Fruit fly (Drosophila melanogaster) whole organism, embryonic: ENCODE results near the gene Aef1.

Experiments used
- Adf1 ChIP-seq: fragments of 200-800 bp; sonication (Bioruptor generic); IDR thresholded peaks from 2 replicates; pipeline ENCODE4 v1.3.6; 2022; ENCODE audit warnings: missing biosample characterization, missing genetic modification characterization
- Bgb ChIP-seq: fragments of 200-800 bp; sonication (Bioruptor generic); IDR thresholded peaks from 2 replicates; pipeline ENCODE4 v1.3.6; 2022; ENCODE audit warnings: missing biosample characterization, missing genetic modification characterization; ENCODE audit not compliant: partially characterized antibody
- CG10147 ChIP-seq: fragments of 200-800 bp; sonication (Bioruptor generic); optimal IDR thresholded peaks from 2 replicates; lab custom pipeline; 2019; ENCODE audit warnings: missing biosample characterization, mild to moderate bottlenecking, missing genetic modification characterization, moderate library complexity
- CG11560 ChIP-seq: fragments of 200-800 bp; sonication (Bioruptor generic); IDR thresholded peaks from 3 replicates; pipeline ENCODE4 v1.3.6; 2022; ENCODE audit warnings: missing biosample characterization, missing genetic modification characterization
- CG12769 ChIP-seq: fragments of 200-800 bp; sonication (Bioruptor generic); optimal IDR thresholded peaks from 2 replicates; lab custom pipeline; 2019; ENCODE audit warnings: missing biosample characterization, mild to moderate bottlenecking, missing genetic modification characterization, moderate library complexity
- CG13775 ChIP-seq: fragments of 200-800 bp; sonication (Bioruptor generic); optimal IDR thresholded peaks from 3 replicates; lab custom pipeline; 2017; ENCODE audit warnings: missing biosample characterization, mild to moderate bottlenecking, missing genetic modification characterization
- CG14014 ChIP-seq: fragments of 200-800 bp; sonication (Bioruptor generic); IDR thresholded peaks from 2 replicates; pipeline ENCODE4 v1.3.6; 2022; ENCODE audit warnings: missing biosample characterization, missing genetic modification characterization
- CG1603 ChIP-seq: fragments of 200-800 bp; sonication (Bioruptor generic); optimal IDR thresholded peaks from 2 replicates; lab custom pipeline; 2019; ENCODE audit warnings: missing biosample characterization, mild to moderate bottlenecking, missing genetic modification characterization, moderate library complexity
- CG17328 ChIP-seq: fragments of 200-800 bp; sonication (Bioruptor generic); IDR thresholded peaks from 2 replicates; pipeline ENCODE4 v1.3.6; 2022; ENCODE audit warnings: missing biosample characterization, missing genetic modification characterization
- CG2199 ChIP-seq: fragments of 200-800 bp; sonication (Bioruptor generic); IDR thresholded peaks from 3 replicates; pipeline ENCODE4 v1.3.6; 2022; ENCODE audit warnings: missing biosample characterization, missing genetic modification characterization
- CG30403 ChIP-seq: fragments of 200-800 bp; sonication (Bioruptor generic); optimal IDR thresholded peaks from 3 replicates; lab custom pipeline; 2016; ENCODE audit warnings: missing biosample characterization, missing genetic modification characterization
- CG32772 ChIP-seq: fragments of 200-800 bp; sonication (Bioruptor generic); IDR thresholded peaks from 2 replicates; pipeline ENCODE4 v1.3.6; 2022; ENCODE audit warnings: missing biosample characterization, missing genetic modification characterization
- CG6791 ChIP-seq: fragments of 200-800 bp; sonication (Bioruptor generic); IDR thresholded peaks from 3 replicates; pipeline ENCODE4 v1.3.6; 2022; ENCODE audit warnings: missing biosample characterization, missing genetic modification characterization; ENCODE audit not compliant: partially characterized antibody
- D ChIP-seq, 2 experiments: fragments of 200-800 bp in 1 of 2; fragments of >200 bp in 1 of 2; sonication (Bioruptor generic) in 1 of 2; optimal IDR thresholded peaks; 2 replicates in 1 of 2; 3 replicates in 1 of 2; lab custom pipeline; 2017; ENCODE audit warnings: mild to moderate bottlenecking in 1 of 2, missing biosample characterization in 1 of 2, missing genetic modification characterization in 1 of 2, missing genetic modification reagents in 1 of 2
- Deaf1 ChIP-seq: fragments of 200-800 bp; optimal IDR thresholded peaks from 3 replicates; lab custom pipeline; 2019; ENCODE audit warnings: missing biosample characterization, mild to moderate bottlenecking, missing genetic modification characterization, moderate library complexity
- Dll ChIP-seq: fragments of 200-800 bp; sonication (Bioruptor generic); IDR thresholded peaks from 4 replicates; pipeline ENCODE4 v1.3.6; 2022; ENCODE audit warnings: missing biosample characterization, missing genetic modification characterization; ENCODE audit not compliant: partially characterized antibody
- Jarid2 ChIP-seq: fragments of 200-800 bp; sonication (Bioruptor generic); optimal IDR thresholded peaks from 3 replicates; lab custom pipeline; 2017; ENCODE audit warnings: mild to moderate bottlenecking, missing biosample characterization, missing genetic modification reagents, missing genetic modification characterization
- Lim3 ChIP-seq: fragments of 200-800 bp; sonication (Bioruptor generic); IDR thresholded peaks from 2 replicates; pipeline ENCODE4 v1.3.6; 2022; ENCODE audit warnings: missing biosample characterization, missing genetic modification characterization
- Med ChIP-seq: fragments of 200-800 bp; sonication (Bioruptor generic); peaks from one replicate; lab custom pipeline; 2016; ENCODE audit warnings: missing biosample characterization, missing genetic modification characterization, mild to moderate bottlenecking, inconsistent platforms, moderate library complexity
- Nf-YB ChIP-seq: fragments of 200-800 bp; sonication (Bioruptor generic); optimal IDR thresholded peaks from 3 replicates; lab custom pipeline; 2019; ENCODE audit warnings: missing biosample characterization, mild to moderate bottlenecking, missing genetic modification characterization, moderate library complexity
- Nf-YC ChIP-seq: fragments of 200-800 bp; optimal IDR thresholded peaks from 3 replicates; lab custom pipeline; 2019; ENCODE audit warnings: missing biosample characterization, mild to moderate bottlenecking, missing genetic modification characterization, moderate library complexity
- Six4 ChIP-seq: fragments of 200-800 bp; sonication (Bioruptor generic); optimal IDR thresholded peaks from 2 replicates; lab custom pipeline; 2016; ENCODE audit warnings: missing biosample characterization, missing genetic modification characterization
- Taf1 ChIP-seq: fragments of 200-800 bp; sonication (Bioruptor generic); IDR thresholded peaks from 2 replicates; pipeline ENCODE4 v1.3.6; 2022; ENCODE audit warnings: missing biosample characterization, missing genetic modification characterization
- Trl ChIP-seq, 3 experiments: fragments of >200 bp in 2 of 3; fragments of 200-800 bp in 1 of 3; sonication (Bioruptor generic) in 1 of 3; optimal IDR thresholded peaks; 2 replicates in 1 of 3; 3 replicates in 2 of 3; lab custom pipeline; 2016 to 2017; ENCODE audit warnings: missing biosample characterization in 1 of 3, missing genetic modification characterization in 1 of 3
- Usf ChIP-seq: fragments of 200-800 bp; sonication (Bioruptor generic); optimal IDR thresholded peaks from 2 replicates; lab custom pipeline; 2017; ENCODE audit warnings: missing genotype, missing biosample characterization, missing genetic modification characterization
- amos ChIP-seq: fragments of 200-800 bp; sonication (Bioruptor generic); IDR thresholded peaks from 2 replicates; pipeline ENCODE4 v1.3.6; 2022; ENCODE audit warnings: missing biosample characterization, missing genetic modification characterization; ENCODE audit not compliant: partially characterized antibody
- cas ChIP-seq: fragments of 200-800 bp; sonication (Bioruptor generic); IDR thresholded peaks from 2 replicates; pipeline ENCODE4 v1.3.6; 2022; ENCODE audit warnings: missing biosample characterization, missing genetic modification characterization
- cg ChIP-seq: fragments of 200-800 bp; sonication (Bioruptor generic); optimal IDR thresholded peaks from 3 replicates; lab custom pipeline; 2019; ENCODE audit warnings: missing biosample characterization, mild to moderate bottlenecking, missing genetic modification characterization, moderate library complexity
- chinmo ChIP-seq: fragments of 200-800 bp; sonication (Bioruptor generic); IDR thresholded peaks from 4 replicates; pipeline ENCODE4 v1.3.6; 2022; ENCODE audit warnings: missing biosample characterization, missing genetic modification characterization; ENCODE audit not compliant: partially characterized antibody
- crol ChIP-seq: fragments of 200-800 bp; sonication (Bioruptor generic); IDR thresholded peaks from 2 replicates; pipeline ENCODE4 v1.3.6; 2022; ENCODE audit warnings: missing biosample characterization, missing genetic modification characterization
- dan ChIP-seq: fragments of 200-800 bp; sonication (Bioruptor generic); IDR thresholded peaks from 2 replicates; pipeline ENCODE4 v1.3.6; 2022; ENCODE audit warnings: missing biosample characterization, missing genetic modification characterization
- esg ChIP-seq: fragments of 200-800 bp; sonication (Bioruptor generic); conservative IDR thresholded peaks from 2 replicates; pipeline ENCODE4 v1.3.6; 2022; ENCODE audit warnings: missing biosample characterization, missing genetic modification characterization
- ewg ChIP-seq: fragments of 200-800 bp; sonication (Bioruptor generic); optimal IDR thresholded peaks from 3 replicates; lab custom pipeline; 2017; ENCODE audit warnings: mild to moderate bottlenecking, missing biosample characterization, missing genetic modification reagents, missing genetic modification characterization
- ken ChIP-seq: fragments of 200-800 bp; sonication (Bioruptor generic); IDR thresholded peaks from 3 replicates; pipeline ENCODE4 v1.3.6; 2022; ENCODE audit warnings: missing biosample characterization, missing genetic modification characterization
- kni ChIP-seq: fragments of 200-800 bp; sonication (Bioruptor generic); optimal IDR thresholded peaks from 3 replicates; lab custom pipeline; 2017; ENCODE audit warnings: mild to moderate bottlenecking, missing biosample characterization, missing genetic modification reagents, missing genetic modification characterization
- odd ChIP-seq: fragments of 200-800 bp; sonication (Bioruptor generic); optimal IDR thresholded peaks from 2 replicates; lab custom pipeline; 2017; ENCODE audit warnings: missing biosample characterization, mild to moderate bottlenecking, missing genetic modification characterization
- scrt ChIP-seq: fragments of 200-800 bp; sonication (Bioruptor generic); optimal IDR thresholded peaks from 2 replicates; lab custom pipeline; 2018; ENCODE audit warnings: missing biosample characterization, mild to moderate bottlenecking, missing genetic modification characterization, moderate library complexity
- sens ChIP-seq: fragments of 200-800 bp; sonication (Bioruptor generic); peaks from one replicate; lab custom pipeline; 2016; ENCODE audit warnings: missing biosample characterization, missing genetic modification characterization
- sim ChIP-seq: fragments of 200-800 bp; sonication (Bioruptor generic); IDR thresholded peaks from 2 replicates; pipeline ENCODE4 v1.3.6; 2022; ENCODE audit warnings: missing biosample characterization, missing genetic modification characterization
- vvl ChIP-seq: fragments of 200-800 bp; sonication (Bioruptor generic); IDR thresholded peaks from 2 replicates; pipeline ENCODE4 v1.3.6; 2022; ENCODE audit warnings: missing biosample characterization, missing genetic modification characterization
- z ChIP-seq: fragments of 200-800 bp; sonication (Bioruptor generic); IDR thresholded peaks from 3 replicates; pipeline ENCODE4 v1.3.6; 2022; ENCODE audit warnings: missing biosample characterization, missing genetic modification characterization

Aef1 gene

DNA sequence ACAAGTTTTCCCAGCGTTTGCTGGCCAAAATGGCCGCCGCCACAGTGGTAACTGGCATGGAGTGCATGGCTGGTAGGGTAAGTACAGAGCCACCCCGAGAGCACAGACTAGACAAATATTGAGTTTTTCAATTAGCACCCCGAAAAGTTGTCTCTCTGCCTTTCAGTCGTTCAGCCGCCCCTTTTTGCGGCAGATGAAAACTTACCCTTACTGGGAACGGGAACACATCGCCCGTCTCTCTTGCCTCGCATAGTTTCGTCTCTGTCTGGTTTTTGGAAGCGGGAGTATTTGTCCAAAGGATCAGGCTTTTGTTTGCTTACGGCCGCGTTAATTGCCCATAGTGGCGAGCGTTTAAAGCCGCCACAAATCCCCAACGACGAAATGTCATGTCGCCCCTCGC, 25.5 kb downstream of the Aef1 start (continued):
- TF ChIP-seq CG13775 (GFP tag; lab: Kevin White, UChicago) (no peak), Med (GFP tag; lab: Kevin White, UChicago) (peak; percentile 19), z (GFP tag; lab: Robert Waterston, UW) (0 out of 3 replicates have a peak, but pooled peaks have one; percentile 15), cas (GFP tag; lab: Robert Waterston, UW) (no peak), Usf (GFP tag; lab: Kevin White, UChicago) (no peak)

DNA sequence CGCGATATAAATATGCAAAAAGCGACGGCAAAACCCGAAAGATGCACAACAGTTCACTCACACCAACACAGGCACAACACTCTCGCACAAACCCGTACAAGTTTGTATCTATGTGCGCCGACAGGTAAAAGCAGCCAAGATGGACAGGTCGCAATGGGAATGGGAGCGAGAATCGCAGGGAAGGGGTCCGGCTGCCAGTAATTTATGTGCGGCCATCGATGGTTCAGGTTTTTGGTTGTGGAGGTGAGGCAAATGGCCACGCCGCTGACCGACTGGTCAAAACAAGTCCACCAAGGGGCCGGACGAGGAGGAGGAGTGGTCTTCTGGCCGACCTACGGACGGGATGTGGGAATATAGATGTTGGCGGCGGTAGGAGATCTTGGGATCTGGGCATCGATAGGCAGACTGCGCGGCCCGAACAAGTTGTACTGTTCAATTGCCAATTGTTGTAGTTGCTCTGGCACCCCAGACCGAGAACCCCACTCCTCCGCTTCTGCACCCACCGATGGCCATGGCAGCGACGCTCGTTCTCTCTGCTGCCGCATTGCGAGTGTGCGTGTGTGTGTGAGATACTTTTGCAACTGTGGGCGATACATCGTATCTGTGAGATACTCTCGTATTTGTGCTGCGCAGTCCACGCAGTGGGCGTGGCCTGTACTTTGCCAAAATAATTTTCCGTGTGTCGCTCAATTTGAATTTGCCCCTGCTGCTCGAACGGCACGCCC, 27.1 kb downstream of the Aef1 start:
- TF ChIP-seq Nf-YB (GFP tag; lab: Kevin White, UChicago) (peak; percentile 93), CG6791 (GFP tag; lab: Robert Waterston, UW) (0 out of 3 replicates have a peak, but pooled peaks have one; percentile 5), Nf-YC (peak; percentile 93), CG2199 (GFP tag; lab: Robert Waterston, UW) (0 out of 3 replicates have a peak, but pooled peaks have one; percentile 7), esg (GFP tag; lab: Robert Waterston, UW) (no peak), CG12769 (tag; lab: Kevin White, UChicago) (peak; percentile 26), chinmo (GFP tag; lab: Robert Waterston, UW) (0 out of 4 replicates have a peak, but pooled peaks have one; percentile 27), CG14014 (no peak), Adf1 (GFP tag; lab: Robert Waterston, UW) (peak; percentile 89), CG11560 (0 out of 3 replicates have a peak, but pooled peaks have one; percentile 12), kni (GFP tag; lab: Kevin White, UChicago) (peak; percentile 23), Med (GFP tag; lab: Kevin White, UChicago) (peak; percentile 70), ken (GFP tag; lab: Robert Waterston, UW) (no peak), CG10147 (GFP tag; lab: Kevin White, UChicago) (no peak), Trl (optimal IDR thresholded peaks at IDR 0.05; lab: Kevin White, UChicago) (peak; percentile 19 to 23), Trl (GFP tag; optimal IDR thresholded peaks at IDR 0.05; lab: Kevin White, UChicago) (no peak), Deaf1 (peak; percentile 3), Jarid2 (GFP tag; lab: Kevin White, UChicago) (peak; percentile 39), scrt (GFP tag; lab: Kevin White, UChicago) (no peak), CG32772 (GFP tag; lab: Robert Waterston, UW) (no peak), CG30403 (GFP tag; lab: Kevin White, UChicago) (no peak), odd (GFP tag; lab: Kevin White, UChicago) (no peak), Bgb (0 out of 2 replicates have a peak, but pooled peaks have one; percentile 18), cg (peak; percentile 83), sens (GFP tag; lab: Kevin White, UChicago) (peak; percentile 50), Six4 (GFP tag; lab: Kevin White, UChicago) (no peak), Lim3 (GFP tag; lab: Robert Waterston, UW) (no peak), D (optimal IDR thresholded peaks at IDR 0.05; lab: Kevin White, UChicago) (peak; percentile 49), D (GFP tag; optimal IDR thresholded peaks at IDR 0.05; lab: Kevin White, UChicago) (no peak), CG17328 (GFP tag; lab: Robert Waterston, UW) (peak; percentile 8; the same call in 1 of the 2 replicates), crol (GFP tag; lab: Robert Waterston, UW) (peak; percentile 65), amos (GFP tag; lab: Robert Waterston, UW) (0 out of 2 replicates have a peak, but pooled peaks have one; percentile 13), sim (GFP tag; lab: Robert Waterston, UW) (no peak), vvl (GFP tag; lab: Robert Waterston, UW) (peak; percentile 77), Dll (GFP tag; lab: Robert Waterston, UW) (0 out of 4 replicates have a peak, but pooled peaks have one; percentile 18), ewg (GFP tag; lab: Kevin White, UChicago) (peak; percentile 48), Taf1 (GFP tag; lab: Robert Waterston, UW) (no peak), CG1603 (tag; lab: Kevin White, UChicago) (no peak), dan (no peak)
